Worm (Caenorhabditis elegans) whole organism, L4 larva: ENCODE data around the gene C28C12.12.
A peak's percentile ranks its signal among the peaks of the same experiment; 100 is the strongest.

ENCODE experiments used
- D1046.2 ChIP-seq: fragments of 200-800 bp; sonication (Bioruptor generic); IDR thresholded peaks from 2 replicates; pipeline ENCODE4 v1.3.6; 2022; ENCODE audit warnings: missing genetic modification characterization, missing compliant biosample characterization
- R02D3.7 ChIP-seq: fragments of 150-350 bp; sonication (generic microtip); optimal IDR thresholded peaks from 3 replicates; lab custom pipeline; 2014; ENCODE audit warnings: missing biosample characterization, missing genetic modification characterization
- T20F7.1 ChIP-seq: fragments of 200-800 bp; sonication (Bioruptor generic); optimal IDR thresholded peaks from 2 replicates; lab custom pipeline; 2018; ENCODE audit warnings: mild to moderate bottlenecking, missing genetic modification characterization, missing compliant biosample characterization
- Y105C5A.15 ChIP-seq: fragments of 200-800 bp; sonication (Bioruptor generic); IDR thresholded peaks from 2 replicates; pipeline ENCODE4 v1.3.6; 2022; ENCODE audit warnings: missing genetic modification characterization, missing compliant biosample characterization
- Y48G9A.11 ChIP-seq: fragments of 200-800 bp; sonication (Bioruptor generic); IDR thresholded peaks from 2 replicates; pipeline ENCODE4 v1.3.6; 2022; ENCODE audit warnings: missing genetic modification reagents, missing genetic modification characterization, missing compliant biosample characterization
- Y5F2A.4 ChIP-seq: fragments of 200-800 bp; sonication (Bioruptor generic); optimal IDR thresholded peaks from 2 replicates; lab custom pipeline; 2018; ENCODE audit warnings: mild to moderate bottlenecking, missing genetic modification characterization, missing compliant biosample characterization
- Y75B8A.6 ChIP-seq: fragments of 200-800 bp; sonication (Bioruptor generic); IDR thresholded peaks from 2 replicates; pipeline ENCODE4 v1.3.6; 2022; ENCODE audit warnings: missing genetic modification reagents, missing genetic modification characterization, missing compliant biosample characterization
- ZK337.2 ChIP-seq: fragments of 200-800 bp; sonication (Bioruptor generic); IDR thresholded peaks from 2 replicates; pipeline ENCODE4 v1.3.6; 2022; ENCODE audit warnings: missing genetic modification reagents, missing genetic modification characterization, missing compliant biosample characterization
- ZK546.5 ChIP-seq, 2 experiments: sonication (generic microtip); optimal IDR thresholded peaks; 2 replicates each; lab custom pipeline; 2017; ENCODE audit warnings: missing biosample characterization in 2 of 2, missing genetic modification characterization in 2 of 2
- aha-1 ChIP-seq: fragments of 150-350 bp; peaks from one replicate; lab custom pipeline; 2014; ENCODE audit warnings: missing biosample characterization, missing genetic modification characterization
- aly-2 ChIP-seq: sonication (generic microtip); optimal IDR thresholded peaks from 2 replicates; lab custom pipeline; 2018; ENCODE audit warnings: missing biosample characterization, missing genetic modification characterization
- ama-1 ChIP-seq: fragments of 150-350 bp; optimal IDR thresholded peaks from 2 replicates; lab custom pipeline; 2014; ENCODE audit warnings: inconsistent platforms, mixed read lengths
- arid-1 ChIP-seq: fragments of 200-800 bp; sonication (Bioruptor generic); conservative IDR thresholded peaks from 2 replicates; pipeline ENCODE4 v1.3.6; 2022; ENCODE audit warnings: missing genetic modification reagents, missing genetic modification characterization, missing compliant biosample characterization
- ceh-20 ChIP-seq: fragments of 200-800 bp; sonication (Bioruptor generic); IDR thresholded peaks from 2 replicates; pipeline ENCODE4 v1.3.6; 2022; ENCODE audit warnings: missing genetic modification reagents, missing genetic modification characterization, missing compliant biosample characterization
- ceh-28 ChIP-seq: fragments of 150-350 bp; optimal IDR thresholded peaks from 2 replicates; lab custom pipeline; 2014; ENCODE audit warnings: missing biosample characterization, missing genetic modification reagents, missing genetic modification characterization
- ceh-62 ChIP-seq: sonication (generic microtip); optimal IDR thresholded peaks from 2 replicates; lab custom pipeline; 2017; ENCODE audit warnings: missing biosample characterization, missing genetic modification characterization
- ces-1 ChIP-seq: fragments of 150-350 bp; sonication (generic microtip); optimal IDR thresholded peaks from 4 replicates; lab custom pipeline; 2014; ENCODE audit warnings: missing biosample characterization, missing genetic modification reagents, missing genetic modification characterization
- ctbp-1 ChIP-seq: fragments of 200-800 bp; sonication (Bioruptor generic); IDR thresholded peaks from 2 replicates; pipeline ENCODE4 v1.3.6; 2022; ENCODE audit warnings: missing genetic modification reagents, missing genetic modification characterization, missing compliant biosample characterization
- daf-12 ChIP-seq: fragments of 150-350 bp; optimal IDR thresholded peaks from 2 replicates; lab custom pipeline; 2014; ENCODE audit warnings: missing biosample characterization, missing genetic modification reagents, missing genetic modification characterization
- daf-16 ChIP-seq, 3 experiments: sonication (generic microtip); optimal IDR thresholded peaks; 2 replicates each; lab custom pipeline; 2016 to 2017; ENCODE audit warnings: missing genetic modification characterization in 3 of 3, missing genetic modification reagents in 3 of 3, mild to moderate bottlenecking in 2 of 3, missing compliant biosample characterization in 2 of 3, missing biosample characterization in 1 of 3, moderate library complexity in 1 of 3
- daf-8 ChIP-seq: fragments of 200-800 bp; sonication (Bioruptor generic); IDR thresholded peaks from 2 replicates; pipeline ENCODE4 v1.3.6; 2022; ENCODE audit warnings: missing genetic modification characterization, missing compliant biosample characterization
- dmd-6 ChIP-seq: fragments of 200-800 bp; sonication (Bioruptor generic); IDR thresholded peaks from 2 replicates; pipeline ENCODE4 v1.3.6; 2022; ENCODE audit warnings: missing genetic modification reagents, missing genetic modification characterization, missing compliant biosample characterization
- dmd-8 ChIP-seq: fragments of 200-800 bp; sonication (Bioruptor generic); IDR thresholded peaks from 2 replicates; pipeline ENCODE4 v1.3.6; 2022; ENCODE audit warnings: missing genetic modification characterization, missing compliant biosample characterization
- dmd-9 ChIP-seq: fragments of 200-800 bp; sonication (Bioruptor generic); IDR thresholded peaks from 2 replicates; pipeline ENCODE4 v1.3.6; 2022; ENCODE audit warnings: missing genetic modification reagents, missing genetic modification characterization, missing compliant biosample characterization
- duxl-1 ChIP-seq: sonication (generic microtip); optimal IDR thresholded peaks from 2 replicates; lab custom pipeline; 2016; ENCODE audit warnings: mild to moderate bottlenecking, missing genetic modification characterization, moderate library complexity, missing compliant biosample characterization; ENCODE audit not compliant: poor library complexity
- dve-1 ChIP-seq: sonication (generic microtip); optimal IDR thresholded peaks from 2 replicates; lab custom pipeline; 2017; ENCODE audit warnings: antibody characterized with exemption, mild to moderate bottlenecking, missing genetic modification characterization, missing compliant biosample characterization; ENCODE audit not compliant: insufficient read depth
- hlh-30 ChIP-seq: sonication (generic microtip); optimal IDR thresholded peaks from 2 replicates; lab custom pipeline; 2017; ENCODE audit warnings: antibody characterized with exemption, mild to moderate bottlenecking, missing genetic modification characterization, missing compliant biosample characterization; ENCODE audit not compliant: insufficient read depth
- jun-1 ChIP-seq: fragments of 150-350 bp; optimal IDR thresholded peaks from 2 replicates; lab custom pipeline; 2014; ENCODE audit warnings: missing biosample characterization, missing genetic modification reagents, missing genetic modification characterization
- lin-15B ChIP-seq: fragments of 150-350 bp; sonication (generic microtip); optimal IDR thresholded peaks from 3 replicates; lab custom pipeline; 2014; ENCODE audit warnings: missing biosample characterization, missing genetic modification characterization
- lin-29 ChIP-seq: fragments of 200-800 bp; sonication (Bioruptor generic); IDR thresholded peaks from 2 replicates; pipeline ENCODE4 v1.3.6; 2022; ENCODE audit warnings: missing genetic modification reagents, missing genetic modification characterization, missing compliant biosample characterization
- lin-39 ChIP-seq: fragments of 150-350 bp; optimal IDR thresholded peaks from 2 replicates; lab custom pipeline; 2014; ENCODE audit warnings: missing biosample characterization, missing genetic modification reagents, missing genetic modification characterization
- lir-3 ChIP-seq: sonication (generic microtip); optimal IDR thresholded peaks from 2 replicates; lab custom pipeline; 2016; ENCODE audit warnings: mild to moderate bottlenecking, missing genetic modification characterization, missing compliant biosample characterization
- madf-5 ChIP-seq, 2 experiments: fragments of 200-800 bp; sonication (Bioruptor generic); IDR thresholded peaks; 2 replicates each; pipeline ENCODE4 v1.3.6; 2022; ENCODE audit warnings: missing compliant biosample characterization in 2 of 2, missing genetic modification characterization in 2 of 2
- madf-9 ChIP-seq: fragments of 200-800 bp; sonication (Bioruptor generic); conservative IDR thresholded peaks from 2 replicates; pipeline ENCODE4 v1.3.6; 2022; ENCODE audit warnings: missing genetic modification reagents, missing genetic modification characterization, missing compliant biosample characterization
- mes-2 ChIP-seq: sonication (generic microtip); optimal IDR thresholded peaks from 2 replicates; lab custom pipeline; 2016; ENCODE audit warnings: missing genotype, mild to moderate bottlenecking, missing genetic modification characterization, missing compliant biosample characterization; ENCODE audit not compliant: poor library complexity, severe bottlenecking
- mxl-2 ChIP-seq: fragments of 200-800 bp; sonication (Bioruptor generic); conservative IDR thresholded peaks from 2 replicates; pipeline ENCODE4 v1.3.6; 2022; ENCODE audit warnings: missing genetic modification reagents, missing genetic modification characterization, missing compliant biosample characterization
- nhr-102 ChIP-seq: sonication (generic microtip); optimal IDR thresholded peaks from 2 replicates; lab custom pipeline; 2016; ENCODE audit warnings: mild to moderate bottlenecking, missing genetic modification characterization, moderate library complexity, missing compliant biosample characterization
- nhr-111 ChIP-seq: fragments of 200-800 bp; sonication (Bioruptor generic); optimal IDR thresholded peaks from 2 replicates; lab custom pipeline; 2018; ENCODE audit warnings: mild to moderate bottlenecking, missing genetic modification characterization, missing compliant biosample characterization
- nhr-28 ChIP-seq: fragments of 150-350 bp; optimal IDR thresholded peaks from 2 replicates; lab custom pipeline; 2014; ENCODE audit warnings: missing biosample characterization, missing genetic modification characterization
- nhr-77 ChIP-seq: fragments of 150-350 bp; optimal IDR thresholded peaks from 2 replicates; lab custom pipeline; 2014; ENCODE audit warnings: missing biosample characterization, missing genetic modification characterization
- pqm-1 ChIP-seq: sonication (generic microtip); optimal IDR thresholded peaks from 2 replicates; lab custom pipeline; 2017; ENCODE audit warnings: missing biosample characterization, missing genetic modification characterization
- saeg-2 ChIP-seq: fragments of 200-800 bp; sonication (Bioruptor generic); IDR thresholded peaks from 2 replicates; pipeline ENCODE4 v1.3.6; 2022; ENCODE audit warnings: missing genetic modification reagents, missing genetic modification characterization, missing compliant biosample characterization
- sdz-12 ChIP-seq: fragments of 200-800 bp; sonication (Bioruptor generic); optimal IDR thresholded peaks from 2 replicates; lab custom pipeline; 2018; ENCODE audit warnings: mild to moderate bottlenecking, missing genetic modification characterization, missing compliant biosample characterization
- spr-3 ChIP-seq: fragments of 200-800 bp; sonication (Bioruptor generic); optimal IDR thresholded peaks from 2 replicates; lab custom pipeline; 2018; ENCODE audit warnings: mild to moderate bottlenecking, missing genetic modification characterization, missing compliant biosample characterization
- unc-130 ChIP-seq: sonication (generic microtip); optimal IDR thresholded peaks from 2 replicates; lab custom pipeline; 2016; ENCODE audit warnings: missing genetic modification reagents, missing genetic modification characterization, missing compliant biosample characterization
- unc-39 ChIP-seq: sonication (generic microtip); optimal IDR thresholded peaks from 2 replicates; lab custom pipeline; 2017; ENCODE audit warnings: missing biosample characterization, missing genetic modification characterization
- vab-7 ChIP-seq: fragments of 200-800 bp; sonication (Bioruptor generic); IDR thresholded peaks from 2 replicates; pipeline ENCODE4 v1.3.6; 2022; ENCODE audit warnings: missing genetic modification reagents, missing genetic modification characterization, missing compliant biosample characterization
- zip-11 ChIP-seq: fragments of 200-800 bp; sonication (Bioruptor generic); IDR thresholded peaks from 2 replicates; pipeline ENCODE4 v1.3.6; 2022; ENCODE audit warnings: missing genetic modification characterization, missing compliant biosample characterization
- zip-2 ChIP-seq: fragments of 150-350 bp; optimal IDR thresholded peaks from 2 replicates; lab custom pipeline; 2014; ENCODE audit warnings: missing biosample characterization, missing genetic modification characterization
- ztf-11 ChIP-seq: fragments of 150-350 bp; optimal IDR thresholded peaks from 2 replicates; lab custom pipeline; 2014; ENCODE audit warnings: missing biosample characterization, missing genetic modification characterization

C28C12.12 gene

DNA sequence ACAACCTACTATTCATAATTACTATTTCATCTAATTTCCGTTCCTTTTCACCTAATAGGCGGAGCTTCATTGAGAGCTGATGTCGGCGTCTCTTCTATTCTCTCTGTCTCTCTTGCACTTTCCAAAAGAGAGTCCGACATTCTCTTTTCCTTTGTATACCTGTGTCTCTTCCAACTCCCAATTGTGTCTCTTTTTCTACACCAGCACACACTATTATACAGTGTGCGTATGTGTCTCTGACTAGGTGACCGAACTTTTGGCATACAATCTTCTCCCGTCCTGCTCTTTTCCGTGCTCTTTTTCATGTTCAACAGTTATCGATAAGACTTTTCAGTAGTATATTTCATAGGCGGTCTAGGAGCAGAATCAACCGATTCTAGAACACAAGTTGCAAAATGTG is 44.1 kb upstream of the C28C12.12 start (continued):
- TF ChIP-seq madf-9 (GFP tag; lab: Robert Waterston, UW) (no peak), spr-3 (GFP tag; lab: Kevin White, UChicago) (no peak), Y48G9A.11 (GFP tag; lab: Robert Waterston, UW) (no peak), dve-1 (tag; lab: Kevin White, UChicago) (peak; percentile 44), daf-8 (GFP tag; lab: Robert Waterston, UW) (no peak), ceh-28 (tag; lab: Kevin White, UChicago) (no peak), sdz-12 (GFP tag; lab: Kevin White, UChicago) (no peak), Y75B8A.6 (GFP tag; lab: Robert Waterston, UW) (no peak), D1046.2 (GFP tag; lab: Robert Waterston, UW) (no peak), ama-1 (lab: Kevin White, UChicago) (no peak), pqm-1 (tag; lab: Kevin White, UChicago) (peak; percentile 82), ceh-62 (tag; lab: Kevin White, UChicago) (no peak), aly-2 (tag; lab: Kevin White, UChicago) (no peak), mes-2 (tag; lab: Kevin White, UChicago) (peak; percentile 61), dmd-8 (GFP tag; lab: Robert Waterston, UW) (no peak), ces-1 (GFP tag; lab: Kevin White, UChicago) (no peak)

DNA sequence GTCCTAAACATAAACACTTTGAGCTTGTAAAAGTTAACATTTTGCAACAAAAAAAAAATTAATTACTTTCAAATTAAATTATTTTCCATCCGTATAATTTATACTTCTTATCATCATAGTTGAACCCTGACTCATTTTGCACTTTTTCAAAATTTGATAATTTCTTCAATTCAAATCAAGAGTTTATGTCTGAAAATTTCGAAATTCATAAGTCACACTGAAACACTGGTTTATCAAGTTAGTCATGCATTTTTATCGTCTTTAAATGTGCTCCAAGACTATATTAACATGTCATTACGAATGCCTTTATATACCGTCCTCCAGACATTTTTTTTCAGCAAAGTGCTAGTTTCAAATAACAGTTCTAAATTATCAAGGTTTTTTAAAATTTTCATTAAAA is 43.5 kb upstream of the C28C12.12 start:
- TF ChIP-seq lin-29 (no peak), daf-12 (tag; lab: Kevin White, UChicago) (no peak), zip-2 (tag; lab: Kevin White, UChicago) (no peak), mxl-2 (GFP tag; lab: Robert Waterston, UW) (no peak), ZK546.5 (tag; optimal IDR thresholded peaks at IDR 0.05; lab: Kevin White, UChicago) (no peak), nhr-111 (GFP tag; lab: Kevin White, UChicago) (no peak), lin-39 (tag; lab: Kevin White, UChicago) (no peak), ctbp-1 (GFP tag; lab: Robert Waterston, UW) (no peak), unc-130 (GFP tag; lab: Kevin White, UChicago) (no peak), sdz-12 (GFP tag; lab: Kevin White, UChicago) (no peak), unc-39 (no peak), arid-1 (GFP tag; lab: Robert Waterston, UW) (no peak), dmd-9 (GFP tag; lab: Robert Waterston, UW) (no peak), duxl-1 (tag; lab: Kevin White, UChicago) (no peak), zip-11 (GFP tag; lab: Robert Waterston, UW) (no peak), lin-15B (tag; lab: Kevin White, UChicago) (no peak), ces-1 (GFP tag; lab: Kevin White, UChicago) (no peak), nhr-102 (no peak), jun-1 (tag; lab: Kevin White, UChicago) (no peak), saeg-2 (no peak), hlh-30 (tag; lab: Kevin White, UChicago) (peak; percentile 1), nhr-77 (tag; lab: Kevin White, UChicago) (peak; percentile 24), Y5F2A.4 (no peak), R02D3.7 (tag; lab: Kevin White, UChicago) (no peak), Y105C5A.15 (GFP tag; lab: Robert Waterston, UW) (no peak), dmd-6 (GFP tag; lab: Robert Waterston, UW) (peak; percentile 80), madf-5 (GFP tag; IDR thresholded peaks at IDR 0.05; lab: Robert Waterston, UW) (no peak), ZK337.2 (no peak), pqm-1 (tag; lab: Kevin White, UChicago) (peak; percentile 94), mes-2 (tag; lab: Kevin White, UChicago) (no peak), daf-16 (GFP tag; optimal IDR thresholded peaks at IDR 0.05; lab: Kevin White, UChicago) (no peak), daf-16 (tag; optimal IDR thresholded peaks at IDR 0.05; lab: Kevin White, UChicago) (peak; percentile 21), T20F7.1 (GFP tag; lab: Kevin White, UChicago) (no peak), nhr-28 (tag; lab: Kevin White, UChicago) (peak; percentile 81), ztf-11 (tag; lab: Kevin White, UChicago) (no peak), ceh-20 (GFP tag; lab: Robert Waterston, UW) (no peak), vab-7 (GFP tag; lab: Robert Waterston, UW) (no peak), lir-3 (tag; lab: Kevin White, UChicago) (no peak), aha-1 (tag; lab: Kevin White, UChicago) (no peak)
